Fruit fly (Drosophila melanogaster): ENCODE measurements around the gene CG5895.

CG5895 gene

dm6 chr3L:16004401-16005237 is 30.7 kb upstream of the CG5895 start, which contains the start of the genes hzg and mRpS31 (continued):
- TF ChIP-seq CG7556 (GFP tag; optimal IDR thresholded peaks at IDR 0.05) (peak; percentile 40), dati (GFP tag; IDR thresholded peaks at IDR 0.05) (no peak), sc (optimal IDR thresholded peaks at IDR 0.05) (no peak), sc (GFP tag; optimal IDR thresholded peaks at IDR 0.05) (no peak), sima (GFP tag; optimal IDR thresholded peaks at IDR 0.05) (no peak), rib (GFP tag; IDR thresholded peaks at IDR 0.05) (peak; percentile 69), ac (GFP tag; optimal IDR thresholded peaks at IDR 0.05) (no peak), Asciz (GFP tag; optimal IDR thresholded peaks at IDR 0.05) (no peak), CG4730 (GFP tag; IDR thresholded peaks at IDR 0.05) (no peak), chif (GFP tag; optimal IDR thresholded peaks at IDR 0.05) (peak; percentile 14 to 25), gcm2 (GFP tag; optimal IDR thresholded peaks at IDR 0.05) (no peak), sna (GFP tag; IDR thresholded peaks at IDR 0.05; ENCODE audit: partially characterized antibody) (no peak), crol (GFP tag; IDR thresholded peaks at IDR 0.05) (no peak), Eip74EF (GFP tag; optimal IDR thresholded peaks at IDR 0.05) (no peak), CG1529 (GFP tag; optimal IDR thresholded peaks at IDR 0.05) (no peak), psq (GFP tag; optimal IDR thresholded peaks at IDR 0.05) (peak; percentile 74), da (GFP tag; optimal IDR thresholded peaks at IDR 0.05) (no peak), CG18619 (GFP tag; optimal IDR thresholded peaks at IDR 0.05) (peak; percentile 5), Taf1 (GFP tag; IDR thresholded peaks at IDR 0.05) (peak; percentile 54; the same call in 1 of the 2 replicates), HHEX (GFP tag; optimal IDR thresholded peaks at IDR 0.05) (no peak), twi (tag; optimal IDR thresholded peaks at IDR 0.05) (peak; percentile 28), Hr78 (GFP tag; optimal IDR thresholded peaks at IDR 0.05) (no peak), CG33557 (GFP tag; optimal IDR thresholded peaks at IDR 0.05) (peak; percentile 31), CG16815 (GFP tag; optimal IDR thresholded peaks at IDR 0.05) (peak; percentile 2), btn (GFP tag; optimal IDR thresholded peaks at IDR 0.05) (no peak), CG15011 (GFP tag; optimal IDR thresholded peaks at IDR 0.05) (no peak), dmrt11E (tag; optimal IDR thresholded peaks at IDR 0.05) (peak; percentile 39), kni (GFP tag; optimal IDR thresholded peaks at IDR 0.05) (no peak), tll (GFP tag; optimal IDR thresholded peaks at IDR 0.05) (no peak), CG14667 (GFP tag; IDR thresholded peaks at IDR 0.05) (no peak), bowl (GFP tag; IDR thresholded peaks at IDR 0.05) (no peak), cato (GFP tag; optimal IDR thresholded peaks at IDR 0.05; ENCODE audit: borderline replicate concordance) (no peak), CG14860 (GFP tag; IDR thresholded peaks at IDR 0.05; ENCODE audit: partially characterized antibody) (no peak), Ptx1 (GFP tag; IDR thresholded peaks at IDR 0.05) (peak; percentile 70), bbx (GFP tag; IDR thresholded peaks at IDR 0.05; ENCODE audit: partially characterized antibody) (0 out of 2 replicates have a peak, but pooled peaks have one; percentile 12), CG2199 (GFP tag; IDR thresholded peaks at IDR 0.05) (no peak), shn (GFP tag; optimal IDR thresholded peaks at IDR 0.05) (peak; percentile 46), Mes4 (GFP tag; optimal IDR thresholded peaks at IDR 0.05) (no peak), crc (GFP tag; optimal IDR thresholded peaks at IDR 0.05) (peak; percentile 49), Rx (GFP tag; IDR thresholded peaks at IDR 0.05) (no peak), HLH3B (GFP tag; IDR thresholded peaks at IDR 0.05) (no peak), Max (GFP tag; optimal IDR thresholded peaks at IDR 0.05) (peak; percentile 54), CG14965 (GFP tag; optimal IDR thresholded peaks at IDR 0.05; ENCODE audit: borderline replicate concordance) (no peak), CG1832 (GFP tag; optimal IDR thresholded peaks at IDR 0.05) (no peak), CG3838 (GFP tag; optimal IDR thresholded peaks at IDR 0.05) (peak; percentile 32), ato (GFP tag; IDR thresholded peaks at IDR 0.05; ENCODE audit: partially characterized antibody) (no peak), CG14710 (tag; optimal IDR thresholded peaks at IDR 0.05) (peak; percentile 79), D (optimal IDR thresholded peaks at IDR 0.05) (no peak), D (GFP tag; optimal IDR thresholded peaks at IDR 0.05) (peak; percentile 26)
